Worm (Caenorhabditis elegans) whole organism, L4 larva: ENCODE data around the gene Y47D7A.15.

Source experiments
- F44E2.7 ChIP-seq: fragments of 200-800 bp; sonication (Bioruptor generic); IDR thresholded peaks from 2 replicates; pipeline ENCODE4 v2.1.2; 2022; ENCODE audit warnings: missing genetic modification characterization, missing compliant biosample characterization
- F49E8.2 ChIP-seq: sonication (generic microtip); optimal IDR thresholded peaks from 2 replicates; lab custom pipeline; 2016; ENCODE audit warnings: missing compliant biosample characterization, mild to moderate bottlenecking, missing genetic modification characterization, borderline replicate concordance
- ZK546.5 ChIP-seq, 2 experiments: sonication (generic microtip); optimal IDR thresholded peaks; 2 replicates each; lab custom pipeline; 2017; ENCODE audit warnings: missing biosample characterization in 2 of 2, missing genetic modification characterization in 2 of 2
- aha-1 ChIP-seq: fragments of 150-350 bp; peaks from one replicate; lab custom pipeline; 2014; ENCODE audit warnings: missing biosample characterization, missing genetic modification characterization
- aly-2 ChIP-seq: sonication (generic microtip); optimal IDR thresholded peaks from 2 replicates; lab custom pipeline; 2018; ENCODE audit warnings: missing biosample characterization, missing genetic modification characterization
- ceh-20 ChIP-seq: fragments of 200-800 bp; sonication (Bioruptor generic); IDR thresholded peaks from 2 replicates; pipeline ENCODE4 v1.3.6; 2022; ENCODE audit warnings: missing genetic modification reagents, missing genetic modification characterization, missing compliant biosample characterization
- ceh-44 ChIP-seq: fragments of 200-800 bp; sonication (Bioruptor generic); IDR thresholded peaks from 2 replicates; pipeline ENCODE4 v1.3.6; 2022; ENCODE audit warnings: missing genetic modification reagents, missing genetic modification characterization, missing compliant biosample characterization
- ctbp-1 ChIP-seq: fragments of 200-800 bp; sonication (Bioruptor generic); IDR thresholded peaks from 2 replicates; pipeline ENCODE4 v1.3.6; 2022; ENCODE audit warnings: missing genetic modification reagents, missing genetic modification characterization, missing compliant biosample characterization
- hlh-11 ChIP-seq: fragments of 200-800 bp; sonication (Bioruptor generic); optimal IDR thresholded peaks from 2 replicates; lab custom pipeline; 2018; ENCODE audit warnings: mild to moderate bottlenecking, missing genetic modification characterization, missing compliant biosample characterization
- lin-1 ChIP-seq: fragments of 200-800 bp; sonication (Bioruptor generic); IDR thresholded peaks from 2 replicates; pipeline ENCODE4 v1.3.6; 2022; ENCODE audit warnings: missing genetic modification reagents, missing genetic modification characterization, missing compliant biosample characterization
- lin-15B ChIP-seq: fragments of 150-350 bp; sonication (generic microtip); optimal IDR thresholded peaks from 3 replicates; lab custom pipeline; 2014; ENCODE audit warnings: missing biosample characterization, missing genetic modification characterization
- lin-29 ChIP-seq: fragments of 200-800 bp; sonication (Bioruptor generic); IDR thresholded peaks from 2 replicates; pipeline ENCODE4 v1.3.6; 2022; ENCODE audit warnings: missing genetic modification reagents, missing genetic modification characterization, missing compliant biosample characterization
- lir-3 ChIP-seq: sonication (generic microtip); optimal IDR thresholded peaks from 2 replicates; lab custom pipeline; 2016; ENCODE audit warnings: mild to moderate bottlenecking, missing genetic modification characterization, missing compliant biosample characterization
- mep-1 ChIP-seq: fragments of 150-350 bp; sonication (generic microtip); optimal IDR thresholded peaks from 3 replicates; lab custom pipeline; 2014; ENCODE audit warnings: missing biosample characterization, missing genetic modification characterization
- nhr-10 ChIP-seq: fragments of 150-350 bp; optimal IDR thresholded peaks from 2 replicates; lab custom pipeline; 2014; ENCODE audit warnings: missing biosample characterization, missing genetic modification characterization
- nhr-102 ChIP-seq: sonication (generic microtip); optimal IDR thresholded peaks from 2 replicates; lab custom pipeline; 2016; ENCODE audit warnings: mild to moderate bottlenecking, missing genetic modification characterization, moderate library complexity, missing compliant biosample characterization
- nhr-111 ChIP-seq: fragments of 200-800 bp; sonication (Bioruptor generic); optimal IDR thresholded peaks from 2 replicates; lab custom pipeline; 2018; ENCODE audit warnings: mild to moderate bottlenecking, missing genetic modification characterization, missing compliant biosample characterization
- nhr-237 ChIP-seq: sonication (generic microtip); optimal IDR thresholded peaks from 2 replicates; lab custom pipeline; 2017; ENCODE audit warnings: missing biosample characterization, missing genetic modification characterization
- nhr-48 ChIP-seq: sonication (generic microtip); optimal IDR thresholded peaks from 2 replicates; lab custom pipeline; 2016; ENCODE audit warnings: mild to moderate bottlenecking, missing genetic modification characterization, missing compliant biosample characterization
- nhr-6 ChIP-seq: fragments of 150-350 bp; optimal IDR thresholded peaks from 2 replicates; lab custom pipeline; 2014; ENCODE audit warnings: missing biosample characterization, missing genetic modification characterization
- php-3 ChIP-seq: fragments of 200-800 bp; sonication (Bioruptor generic); IDR thresholded peaks from 2 replicates; pipeline ENCODE4 v1.3.6; 2022; ENCODE audit warnings: missing genetic modification reagents, missing genetic modification characterization, missing compliant biosample characterization
- pqm-1 ChIP-seq: sonication (generic microtip); optimal IDR thresholded peaks from 2 replicates; lab custom pipeline; 2017; ENCODE audit warnings: missing biosample characterization, missing genetic modification characterization
- rbr-2 ChIP-seq: sonication (generic microtip); optimal IDR thresholded peaks from 2 replicates; lab custom pipeline; 2016; ENCODE audit warnings: missing genotype, missing genetic modification characterization, missing compliant biosample characterization
- sdz-12 ChIP-seq: fragments of 200-800 bp; sonication (Bioruptor generic); optimal IDR thresholded peaks from 2 replicates; lab custom pipeline; 2018; ENCODE audit warnings: mild to moderate bottlenecking, missing genetic modification characterization, missing compliant biosample characterization
- set-16 ChIP-seq: fragments of 200-800 bp; sonication (Bioruptor generic); IDR thresholded peaks from 2 replicates; pipeline ENCODE4 v1.3.6; 2022; ENCODE audit warnings: missing genetic modification reagents, missing genetic modification characterization, missing compliant biosample characterization
- skn-1 ChIP-seq: fragments of 150-350 bp; optimal IDR thresholded peaks from 2 replicates; lab custom pipeline; 2014; ENCODE audit warnings: missing biosample characterization, missing genetic modification characterization
- snpc-1.2 ChIP-seq: fragments of 200-800 bp; sonication (Bioruptor generic); IDR thresholded peaks from 2 replicates; pipeline ENCODE4 v1.3.6; 2022; ENCODE audit warnings: missing genetic modification reagents, missing genetic modification characterization, missing compliant biosample characterization
- snpc-4 ChIP-seq: fragments of 150-350 bp; optimal IDR thresholded peaks from 2 replicates; lab custom pipeline; 2014; ENCODE audit warnings: missing biosample characterization, missing genetic modification characterization
- unc-130 ChIP-seq: sonication (generic microtip); optimal IDR thresholded peaks from 2 replicates; lab custom pipeline; 2016; ENCODE audit warnings: missing genetic modification reagents, missing genetic modification characterization, missing compliant biosample characterization
- vab-7 ChIP-seq: fragments of 200-800 bp; sonication (Bioruptor generic); IDR thresholded peaks from 2 replicates; pipeline ENCODE4 v1.3.6; 2022; ENCODE audit warnings: missing genetic modification reagents, missing genetic modification characterization, missing compliant biosample characterization
- zag-1 ChIP-seq: fragments of 150-350 bp; optimal IDR thresholded peaks from 2 replicates; lab custom pipeline; 2014; ENCODE audit warnings: missing biosample characterization, missing genetic modification characterization
- ztf-11 ChIP-seq: fragments of 150-350 bp; optimal IDR thresholded peaks from 2 replicates; lab custom pipeline; 2014; ENCODE audit warnings: missing biosample characterization, missing genetic modification characterization

Gene Y47D7A.15

ce11 chrV:4411714-4412113 lies 21.3 kb downstream of the Y47D7A.15 start, which contains the start of gene Y47D7A.17:
Y47D7A.17 (minus strand) TSS chrV:4411814.
- no peak for TF ChIP-seq ctbp-1
- TF ChIP-seq F49E8.2, result no peak
- no peak for TF ChIP-seq zag-1
- no peak for TF ChIP-seq lir-3 (tag; lab: Kevin White, UChicago)
- no peak for TF ChIP-seq hlh-11 (tag; lab: Kevin White, UChicago)
- no peak for TF ChIP-seq lin-15B (tag; lab: Kevin White, UChicago)
- no peak for TF ChIP-seq php-3 (GFP tag; lab: Robert Waterston, UW)
- no peak for TF ChIP-seq snpc-1.2
- no peak for TF ChIP-seq ceh-44 (GFP tag; lab: Robert Waterston, UW)
- TF ChIP-seq, all 104 proteins: peak for 0

ce11 chrV:4410643-4411042 lies 22.3 kb downstream of the Y47D7A.15 start, which contains the start of gene Y47D7A.3:
Y47D7A.3 (plus strand) TSS chrV:4410943.
- TF ChIP-seq lin-1 (GFP tag; lab: Robert Waterston, UW) (no peak), unc-130 (GFP tag; lab: Kevin White, UChicago) (no peak), nhr-10 (no peak), nhr-102 (no peak), nhr-48 (no peak), sdz-12 (GFP tag; lab: Kevin White, UChicago) (no peak), lin-29 (GFP tag; lab: Robert Waterston, UW) (no peak), skn-1 (no peak), vab-7 (GFP tag; lab: Robert Waterston, UW) (no peak), pqm-1 (tag; lab: Kevin White, UChicago) (no peak), nhr-111 (GFP tag; lab: Kevin White, UChicago) (no peak), ZK546.5 (tag; optimal IDR thresholded peaks at IDR 0.05; lab: Kevin White, UChicago) (no peak), ceh-20 (GFP tag; lab: Robert Waterston, UW) (no peak), aly-2 (no peak), F44E2.7 (GFP tag; lab: Robert Waterston, UW) (no peak)

- TF ChIP-seq snpc-4 (tag; lab: Kevin White, UChicago) (no peak), aha-1 (tag; lab: Kevin White, UChicago) (peak; percentile 9), nhr-237 (tag; lab: Kevin White, UChicago) (no peak)
These were observed 25.5 kb downstream of the Y47D7A.15 start, which contains the start of gene nhr-118 for ce11 chrV:4407519-4407918. nhr-118 (plus strand) TSS chrV:4407819.

- TF ChIP-seq lir-3 (tag; lab: Kevin White, UChicago), result no peak
- peak; percentile 1 for TF ChIP-seq aha-1 (tag; lab: Kevin White, UChicago)
These were observed 31.1 kb downstream of the Y47D7A.15 start, which contains the start of gene F13A2.5 for ce11 chrV:4401865-4402264. F13A2.5 (minus strand) TSS chrV:4401965.

ce11 chrV:4400118-4400517 lies 32.9 kb downstream of the Y47D7A.15 start, which contains the start of gene F13A2.4:
F13A2.4 (minus strand) TSS chrV:4400218.
- TF ChIP-seq aly-2 (no peak), lin-29 (GFP tag; lab: Robert Waterston, UW) (no peak), rbr-2 (tag; lab: Kevin White, UChicago) (no peak), mep-1 (tag; lab: Kevin White, UChicago) (no peak), sdz-12 (GFP tag; lab: Kevin White, UChicago) (no peak), aha-1 (tag; lab: Kevin White, UChicago) (no peak)

- TF ChIP-seq nhr-6 (tag; lab: Kevin White, UChicago) (no peak), ztf-11 (tag; lab: Kevin White, UChicago) (no peak), set-16 (GFP tag; lab: Robert Waterston, UW) (peak; percentile 61; the same call in 1 of the 2 replicates)
These were observed 34.1 kb downstream of the Y47D7A.15 start for ce11 chrV:4398884-4399283.
